Worm (Caenorhabditis elegans) whole organism, young adult: ENCODE results near the gene daao-1.

Experiments
- B0336.3 ChIP-seq: fragments of 200-800 bp; sonication (Bioruptor generic); IDR thresholded peaks from 2 replicates; pipeline ENCODE4 v1.3.6; 2022; ENCODE audit warnings: missing genetic modification characterization, missing compliant biosample characterization
- F52B5.7 ChIP-seq: sonication (generic microtip); optimal IDR thresholded peaks from 2 replicates; lab custom pipeline; 2016; ENCODE audit warnings: mild to moderate bottlenecking, missing genetic modification characterization, missing compliant biosample characterization
- F57A8.1 ChIP-seq: fragments of 200-800 bp; sonication (Bioruptor generic); optimal IDR thresholded peaks from 2 replicates; lab custom pipeline; 2018; ENCODE audit warnings: mild to moderate bottlenecking, missing genetic modification characterization, moderate library complexity, missing compliant biosample characterization
- K11D2.4 ChIP-seq: fragments of 200-800 bp; sonication (Bioruptor generic); IDR thresholded peaks from 2 replicates; pipeline ENCODE4 v1.3.6; 2022; ENCODE audit warnings: missing genetic modification reagents, missing genetic modification characterization, missing compliant biosample characterization
- K12H6.12 ChIP-seq: fragments of 200-800 bp; sonication (Bioruptor generic); optimal IDR thresholded peaks from 2 replicates; lab custom pipeline; 2018; ENCODE audit warnings: mild to moderate bottlenecking, missing genetic modification characterization, missing compliant biosample characterization
- T07F8.4 ChIP-seq: sonication (generic microtip); optimal IDR thresholded peaks from 2 replicates; lab custom pipeline; 2016; ENCODE audit warnings: mild to moderate bottlenecking, missing genetic modification characterization, moderate library complexity, missing compliant biosample characterization
- Y53G8AR.9 ChIP-seq: fragments of 200-800 bp; sonication (Bioruptor generic); conservative IDR thresholded peaks from 2 replicates; pipeline ENCODE4 v1.3.6; 2022; ENCODE audit warnings: missing genetic modification reagents, missing genetic modification characterization, missing compliant biosample characterization
- ZK185.1 ChIP-seq: sonication (generic microtip); optimal IDR thresholded peaks from 2 replicates; lab custom pipeline; 2016; ENCODE audit warnings: mild to moderate bottlenecking, missing genetic modification characterization, missing compliant biosample characterization; ENCODE audit not compliant: poor library complexity, severe bottlenecking
- aptf-2 ChIP-seq: fragments of 200-800 bp; sonication (Bioruptor generic); conservative IDR thresholded peaks from 2 replicates; pipeline ENCODE4 v1.3.6; 2022; ENCODE audit warnings: missing genetic modification reagents, missing genetic modification characterization, missing compliant biosample characterization
- attf-5 ChIP-seq: fragments of 200-800 bp; sonication (Bioruptor generic); optimal IDR thresholded peaks from 2 replicates; lab custom pipeline; 2018; ENCODE audit warnings: mild to moderate bottlenecking, missing genetic modification characterization, missing compliant biosample characterization
- ccch-3 ChIP-seq: fragments of 200-800 bp; sonication (Bioruptor generic); optimal IDR thresholded peaks from 2 replicates; lab custom pipeline; 2018; ENCODE audit warnings: mild to moderate bottlenecking, missing genetic modification characterization, missing compliant biosample characterization
- cebp-1 ChIP-seq, 2 experiments: fragments of 200-800 bp in 1 of 2; sonication (Bioruptor generic) in 1 of 2; sonication (generic microtip) in 1 of 2; IDR thresholded peaks in 1 of 2; optimal IDR thresholded peaks in 1 of 2; 2 replicates each; pipeline versions ENCODE4 v1.3.6 to Lab custom; 2017 to 2022; ENCODE audit warnings: missing compliant biosample characterization in 2 of 2, missing genetic modification characterization in 2 of 2, mild to moderate bottlenecking in 1 of 2, missing genetic modification reagents in 1 of 2, moderate library complexity in 1 of 2
- cebp-2 ChIP-seq: fragments of 200-800 bp; sonication (Bioruptor generic); IDR thresholded peaks from 2 replicates; pipeline ENCODE4 v1.3.6; 2022; ENCODE audit warnings: missing genetic modification characterization, missing compliant biosample characterization
- ceh-79 ChIP-seq: sonication (generic microtip); optimal IDR thresholded peaks from 2 replicates; lab custom pipeline; 2017; ENCODE audit warnings: mild to moderate bottlenecking, missing genetic modification characterization, missing compliant biosample characterization
- dpff-1 ChIP-seq: sonication (generic microtip); optimal IDR thresholded peaks from 2 replicates; lab custom pipeline; 2017; ENCODE audit warnings: mild to moderate bottlenecking, missing genetic modification characterization, missing compliant biosample characterization
- dpl-1 ChIP-seq: fragments of 150-350 bp; optimal IDR thresholded peaks from 2 replicates; lab custom pipeline; 2014; ENCODE audit warnings: missing biosample characterization, missing genetic modification reagents, missing genetic modification characterization
- egl-18 ChIP-seq: fragments of 200-800 bp; sonication (Bioruptor generic); IDR thresholded peaks from 2 replicates; pipeline ENCODE4 v1.3.6; 2022; ENCODE audit warnings: missing genetic modification reagents, missing genetic modification characterization, missing compliant biosample characterization
- egrh-3 ChIP-seq: fragments of 200-800 bp; sonication (Bioruptor generic); IDR thresholded peaks from 2 replicates; pipeline ENCODE4 v1.3.6; 2022; ENCODE audit warnings: missing genetic modification reagents, missing genetic modification characterization, missing compliant biosample characterization
- gei-17 ChIP-seq: fragments of 200-800 bp; sonication (Bioruptor generic); optimal IDR thresholded peaks from 2 replicates; lab custom pipeline; 2018; ENCODE audit warnings: mild to moderate bottlenecking, missing genetic modification characterization, missing compliant biosample characterization
- hlh-12 ChIP-seq: sonication (generic microtip); optimal IDR thresholded peaks from 2 replicates; lab custom pipeline; 2016; ENCODE audit warnings: missing genetic modification characterization, missing compliant biosample characterization
- hsf-1 ChIP-seq: fragments of 200-800 bp; sonication (Bioruptor generic); IDR thresholded peaks from 2 replicates; pipeline ENCODE4 v1.3.6; 2022; ENCODE audit warnings: missing genetic modification reagents, missing genetic modification characterization, missing compliant biosample characterization
- let-526 ChIP-seq: fragments of 200-800 bp; sonication (Bioruptor generic); IDR thresholded peaks from 2 replicates; pipeline ENCODE4 v1.3.6; 2022; ENCODE audit warnings: missing genetic modification reagents, missing genetic modification characterization, missing compliant biosample characterization
- lin-40 ChIP-seq: sonication (generic microtip); optimal IDR thresholded peaks from 2 replicates; lab custom pipeline; 2016; ENCODE audit warnings: missing genetic modification characterization, mild to moderate bottlenecking, missing compliant biosample characterization, missing genotype, missing genetic modification reagents
- lin-54 ChIP-seq: fragments of 200-800 bp; sonication (Bioruptor generic); optimal IDR thresholded peaks from 2 replicates; lab custom pipeline; 2018; ENCODE audit warnings: mild to moderate bottlenecking, missing genetic modification characterization, missing compliant biosample characterization
- madf-10 ChIP-seq: sonication (generic microtip); optimal IDR thresholded peaks from 2 replicates; lab custom pipeline; 2016; ENCODE audit warnings: mild to moderate bottlenecking, missing genetic modification characterization, missing compliant biosample characterization
- madf-6 ChIP-seq: fragments of 200-800 bp; sonication (Bioruptor generic); IDR thresholded peaks from 2 replicates; pipeline ENCODE4 v1.3.6; 2022; ENCODE audit warnings: missing genetic modification reagents, missing genetic modification characterization, missing compliant biosample characterization
- mcd-1 ChIP-seq: fragments of 200-800 bp; sonication (Bioruptor generic); IDR thresholded peaks from 2 replicates; pipeline ENCODE4 v1.3.6; 2022; ENCODE audit warnings: missing genetic modification reagents, missing genetic modification characterization, missing compliant biosample characterization
- mel-28 ChIP-seq: sonication (generic microtip); optimal IDR thresholded peaks from 2 replicates; lab custom pipeline; 2016; ENCODE audit warnings: borderline replicate concordance, mild to moderate bottlenecking, missing genetic modification characterization, missing compliant biosample characterization
- mxl-1 ChIP-seq: sonication (generic microtip); optimal IDR thresholded peaks from 2 replicates; lab custom pipeline; 2016; ENCODE audit warnings: missing genetic modification characterization, missing compliant biosample characterization
- nfya-1 ChIP-seq: sonication (generic microtip); optimal IDR thresholded peaks from 2 replicates; lab custom pipeline; 2017; ENCODE audit warnings: antibody characterized with exemption, missing compliant biosample characterization, missing genetic modification characterization, borderline replicate concordance; ENCODE audit not compliant: insufficient read depth
- nfya-2 ChIP-seq: fragments of 200-800 bp; sonication (Bioruptor generic); IDR thresholded peaks from 2 replicates; pipeline ENCODE4 v1.3.6; 2022; ENCODE audit warnings: missing genetic modification reagents, missing genetic modification characterization, missing compliant biosample characterization
- nhr-27 ChIP-seq: fragments of 200-800 bp; sonication (Bioruptor generic); optimal IDR thresholded peaks from 2 replicates; lab custom pipeline; 2018; ENCODE audit warnings: mild to moderate bottlenecking, missing genetic modification characterization, moderate library complexity, missing compliant biosample characterization
- nhr-80 ChIP-seq: sonication (generic microtip); optimal IDR thresholded peaks from 2 replicates; lab custom pipeline; 2016; ENCODE audit warnings: missing genetic modification characterization, missing compliant biosample characterization
- nhr-90 ChIP-seq: sonication (generic microtip); optimal IDR thresholded peaks from 2 replicates; lab custom pipeline; 2016; ENCODE audit warnings: missing genotype, mild to moderate bottlenecking, missing genetic modification characterization, missing compliant biosample characterization
- rcor-1 ChIP-seq: fragments of 200-800 bp; sonication (Bioruptor generic); IDR thresholded peaks from 2 replicates; pipeline ENCODE4 v1.3.6; 2022; ENCODE audit warnings: missing genetic modification reagents, missing genetic modification characterization, missing compliant biosample characterization
- repo-1 ChIP-seq: sonication (generic microtip); optimal IDR thresholded peaks from 2 replicates; lab custom pipeline; 2017; ENCODE audit warnings: mild to moderate bottlenecking, missing genetic modification characterization, missing compliant biosample characterization
- sdz-38 ChIP-seq: sonication (generic microtip); optimal IDR thresholded peaks from 2 replicates; lab custom pipeline; 2016; ENCODE audit warnings: missing genotype, missing genetic modification characterization, missing compliant biosample characterization
- sea-2 ChIP-seq: fragments of 200-800 bp; sonication (Bioruptor generic); IDR thresholded peaks from 2 replicates; pipeline ENCODE4 v1.3.6; 2022; ENCODE audit warnings: missing genetic modification characterization, missing compliant biosample characterization
- snpc-1.1 ChIP-seq: sonication (generic microtip); optimal IDR thresholded peaks from 2 replicates; lab custom pipeline; 2017; ENCODE audit warnings: missing genetic modification characterization, mild to moderate bottlenecking, missing compliant biosample characterization, antibody characterized with exemption, moderate library complexity, missing genotype, missing genetic modification reagents; ENCODE audit not compliant: insufficient read depth
- snpc-3.4 ChIP-seq: sonication (generic microtip); optimal IDR thresholded peaks from 2 replicates; lab custom pipeline; 2017; ENCODE audit warnings: missing genetic modification characterization, mild to moderate bottlenecking, missing compliant biosample characterization, antibody characterized with exemption, moderate library complexity, missing genotype, missing genetic modification reagents
- sptf-2 ChIP-seq: fragments of 200-800 bp; sonication (Bioruptor generic); optimal IDR thresholded peaks from 2 replicates; lab custom pipeline; 2018; ENCODE audit warnings: mild to moderate bottlenecking, missing genetic modification characterization, missing compliant biosample characterization
- tbx-9 ChIP-seq: sonication (generic microtip); optimal IDR thresholded peaks from 2 replicates; lab custom pipeline; 2016; ENCODE audit warnings: borderline replicate concordance, missing genetic modification characterization, inconsistent platforms, missing compliant biosample characterization
- tlf-1 ChIP-seq: fragments of 200-800 bp; sonication (Bioruptor generic); optimal IDR thresholded peaks from 2 replicates; lab custom pipeline; 2018; ENCODE audit warnings: mild to moderate bottlenecking, missing genetic modification characterization, missing compliant biosample characterization
- xnd-1 ChIP-seq: sonication (generic microtip); optimal IDR thresholded peaks from 2 replicates; lab custom pipeline; 2016; ENCODE audit warnings: missing genotype, missing genetic modification reagents, missing genetic modification characterization, missing compliant biosample characterization
- zfh-2 ChIP-seq: fragments of 200-800 bp; sonication (Bioruptor generic); conservative IDR thresholded peaks from 2 replicates; pipeline ENCODE4 v1.3.6; 2022; ENCODE audit warnings: missing genetic modification reagents, missing genetic modification characterization, missing compliant biosample characterization
- zim-3 ChIP-seq: sonication (generic microtip); optimal IDR thresholded peaks from 2 replicates; lab custom pipeline; 2017; ENCODE audit warnings: mild to moderate bottlenecking, missing genetic modification characterization, moderate library complexity, missing compliant biosample characterization

The daao-1 gene

ce11 chrIV:2663953-2664900 lies 50.2 kb downstream of the daao-1 start, which contains the start of gene Y69A2AR.31 (continued):
- TF ChIP-seq F57A8.1 (GFP tag; lab: Kevin White, UChicago) (no peak), K12H6.12 (no peak), egl-18 (GFP tag; lab: Robert Waterston, UW) (no peak), sea-2 (GFP tag; lab: Robert Waterston, UW) (no peak), nfya-1 (tag; lab: Kevin White, UChicago) (no peak), mxl-1 (tag; lab: Kevin White, UChicago) (peak; percentile 44), xnd-1 (no peak), lin-40 (tag; lab: Kevin White, UChicago) (no peak), nhr-27 (no peak), madf-6 (GFP tag; lab: Robert Waterston, UW) (no peak; the same call in 1 of the 2 replicates), F52B5.7 (tag; lab: Kevin White, UChicago) (no peak), lin-54 (peak; percentile 30), madf-10 (tag; lab: Kevin White, UChicago) (no peak), sdz-38 (tag; lab: Kevin White, UChicago) (no peak), B0336.3 (GFP tag; lab: Robert Waterston, UW) (no peak), repo-1 (tag; lab: Kevin White, UChicago) (no peak), nhr-90 (tag; lab: Kevin White, UChicago) (peak; percentile 74), hsf-1 (GFP tag; lab: Robert Waterston, UW) (no peak), aptf-2 (no peak), attf-5 (peak; percentile 48), ceh-79 (tag; lab: Kevin White, UChicago) (peak; percentile 24), nhr-80 (no peak), cebp-1 (GFP tag; IDR thresholded peaks at IDR 0.05; lab: Robert Waterston, UW) (no peak), cebp-1 (tag; optimal IDR thresholded peaks at IDR 0.05; lab: Kevin White, UChicago) (peak; percentile 4), gei-17 (GFP tag; lab: Kevin White, UChicago) (no peak), T07F8.4 (tag; lab: Kevin White, UChicago) (no peak), mcd-1 (GFP tag; lab: Robert Waterston, UW) (no peak), zim-3 (tag; lab: Kevin White, UChicago) (peak; percentile 27), tbx-9 (no peak), sptf-2 (GFP tag; lab: Kevin White, UChicago) (no peak), rcor-1 (GFP tag; lab: Robert Waterston, UW) (no peak), zfh-2 (GFP tag; lab: Robert Waterston, UW) (no peak), snpc-1.1 (tag; lab: Kevin White, UChicago) (peak; percentile 47), ZK185.1 (peak; percentile 31), nfya-2 (GFP tag; lab: Robert Waterston, UW) (no peak), Y53G8AR.9 (GFP tag; lab: Robert Waterston, UW) (no peak; the same call in 1 of the 2 replicates), egrh-3 (GFP tag; lab: Robert Waterston, UW) (no peak), hlh-12 (tag; lab: Kevin White, UChicago) (no peak), tlf-1 (GFP tag; lab: Kevin White, UChicago) (no peak), dpff-1 (no peak), dpl-1 (no peak), cebp-2 (peak; percentile 75; the same call in 1 of the 2 replicates), mel-28 (tag; lab: Kevin White, UChicago) (no peak), snpc-3.4 (peak; percentile 63), ccch-3 (GFP tag; lab: Kevin White, UChicago) (no peak), K11D2.4 (GFP tag; lab: Robert Waterston, UW) (no peak), let-526 (GFP tag; lab: Robert Waterston, UW) (no peak)
